Fruit fly (Drosophila melanogaster): Measurements from ENCODE around the gene Trmt112.

The Trmt112 gene

dm6 chr3L:21175531-21176271, 40.9 kb downstream of the Trmt112 start (continued):
- TF ChIP-seq chn (GFP tag; optimal IDR thresholded peaks at IDR 0.05) (peak; percentile 45), CG3847 (GFP tag; IDR thresholded peaks at IDR 0.05) (0 out of 2 replicates have a peak, but pooled peaks have one; percentile 26), Opbp (GFP tag; IDR thresholded peaks at IDR 0.05; ENCODE audit: partially characterized antibody) (peak; percentile 22; the same call in 1 of the 3 replicates), HmgZ (tag; optimal IDR thresholded peaks at IDR 0.05) (peak; percentile 37), Hsf (GFP tag; optimal IDR thresholded peaks at IDR 0.05) (no peak), MTF-1 (GFP tag; optimal IDR thresholded peaks at IDR 0.05; ENCODE audit: borderline replicate concordance) (no peak), kay (GFP tag; optimal IDR thresholded peaks at IDR 0.05) (no peak), toy (GFP tag; IDR thresholded peaks at IDR 0.05) (no peak), ATbp (GFP tag; optimal IDR thresholded peaks at IDR 0.05) (no peak), B-H2 (GFP tag; optimal IDR thresholded peaks at IDR 0.05) (no peak), CG34422 (GFP tag; IDR thresholded peaks at IDR 0.05) (peak; percentile 83; the same call in 1 of the 3 replicates), CG18599 (GFP tag; optimal IDR thresholded peaks at IDR 0.05) (no peak), ind (GFP tag; optimal IDR thresholded peaks at IDR 0.05) (no peak), CG10209 (GFP tag; optimal IDR thresholded peaks at IDR 0.05) (no peak), Antp (GFP tag; optimal IDR thresholded peaks at IDR 0.05) (no peak), BtbVII (GFP tag; optimal IDR thresholded peaks at IDR 0.05) (no peak), CG17385 (GFP tag; optimal IDR thresholded peaks at IDR 0.05) (no peak), trem (tag; optimal IDR thresholded peaks at IDR 0.05) (peak; percentile 77), CG7928 (GFP tag; optimal IDR thresholded peaks at IDR 0.05) (peak; percentile 10), CG16813 (GFP tag; IDR thresholded peaks at IDR 0.05; ENCODE audit: partially characterized antibody) (0 out of 3 replicates have a peak, but pooled peaks have one; percentile 44), CG11398 (GFP tag; optimal IDR thresholded peaks at IDR 0.05) (no peak), jigr1 (GFP tag; IDR thresholded peaks at IDR 0.05) (no peak), CG10147 (GFP tag; optimal IDR thresholded peaks at IDR 0.05) (peak; percentile 6), sob (GFP tag; IDR thresholded peaks at IDR 0.05) (no peak), Atf-2 (GFP tag; optimal IDR thresholded peaks at IDR 0.05) (no peak), disco-r (GFP tag; optimal IDR thresholded peaks at IDR 0.05) (no peak), CG15514 (GFP tag; optimal IDR thresholded peaks at IDR 0.05) (peak; percentile 54), CG2199 (GFP tag; IDR thresholded peaks at IDR 0.05) (no peak), C15 (GFP tag; IDR thresholded peaks at IDR 0.05) (no peak), Dref (GFP tag; IDR thresholded peaks at IDR 0.05) (peak; percentile 61; the same call in 1 of the 2 replicates), CG8388 (GFP tag; optimal IDR thresholded peaks at IDR 0.05) (no peak), gro (GFP tag; optimal IDR thresholded peaks at IDR 0.05) (no peak), Hr51 (GFP tag; optimal IDR thresholded peaks at IDR 0.05) (no peak), CG17328 (GFP tag; IDR thresholded peaks at IDR 0.05) (no peak), Kr (GFP tag; optimal IDR thresholded peaks at IDR 0.05) (no peak), Blimp-1 (GFP tag; optimal IDR thresholded peaks at IDR 0.05) (no peak), dm (GFP tag; optimal IDR thresholded peaks at IDR 0.05) (no peak), CG10654 (GFP tag; optimal IDR thresholded peaks at IDR 0.05) (no peak), lab (GFP tag; optimal IDR thresholded peaks at IDR 0.05) (no peak), CG12299 (tag; optimal IDR thresholded peaks at IDR 0.05) (no peak), hbn (GFP tag; IDR thresholded peaks at IDR 0.05; ENCODE audit: partially characterized antibody) (peak; percentile 33; the same call in 1 of the 2 replicates), ash1 (GFP tag; optimal IDR thresholded peaks at IDR 0.05) (no peak), Sox100B (GFP tag; optimal IDR thresholded peaks at IDR 0.05) (no peak), Ets97D (GFP tag; optimal IDR thresholded peaks at IDR 0.05) (peak; percentile 70), sc (optimal IDR thresholded peaks at IDR 0.05) (no peak), sc (GFP tag; optimal IDR thresholded peaks at IDR 0.05) (no peak), fd3F (GFP tag; optimal IDR thresholded peaks at IDR 0.05) (no peak), CG34376 (GFP tag; optimal IDR thresholded peaks at IDR 0.05) (no peak), Gsc (GFP tag; IDR thresholded peaks at IDR 0.05) (no peak)
